Worm (Caenorhabditis elegans): ENCODE measurements around the gene K07C5.3.

K07C5.3 gene

ce11 chrV:10339200-10339599 lies 3.6 kb upstream of the K07C5.3 start, which contains the start of gene K07C5.2:
TSS of gene K07C5.2 (plus strand) at chrV:10339500.
- TF ChIP-seq ceh-16 (tag; optimal IDR thresholded peaks at IDR 0.05): no peak
- peak; percentile 4 for TF ChIP-seq pqm-1 (tag; optimal IDR thresholded peaks at IDR 0.05)
- no peak for TF ChIP-seq ztf-4 (tag; optimal IDR thresholded peaks at IDR 0.05)

ce11 chrV:10341905-10342328 lies 915 bp upstream of the K07C5.3 start, which contains the start of gene K07C5.13:
TSS of gene K07C5.13 (plus strand) at chrV:10342055.
- peak; percentile 69 for TF ChIP-seq lsy-12 (tag; optimal IDR thresholded peaks at IDR 0.05)
- TF ChIP-seq R02D3.7 (tag; optimal IDR thresholded peaks at IDR 0.05): peak; percentile 25
- TF ChIP-seq snpc-4 (tag; optimal IDR thresholded peaks at IDR 0.05): peak; percentile 23
- peak; percentile 26 for TF ChIP-seq nfya-1 (tag; optimal IDR thresholded peaks at IDR 0.05; ENCODE audit: insufficient read depth)
- TF ChIP-seq skn-1 (tag; optimal IDR thresholded peaks at IDR 0.05): peak; percentile 6
- TF ChIP-seq pha-4 (tag; optimal IDR thresholded peaks at IDR 0.05): peak; percentile 53
- peak; percentile 9 for TF ChIP-seq nhr-23 (tag; optimal IDR thresholded peaks at IDR 0.05)
- TF ChIP-seq hmg-11 (tag; optimal IDR thresholded peaks at IDR 0.05): peak; percentile 2
- TF ChIP-seq lin-15B (tag; optimal IDR thresholded peaks at IDR 0.05): peak; percentile 75
- peak; percentile 51 for TF ChIP-seq tbx-2 (tag; optimal IDR thresholded peaks at IDR 0.05)
- peak; percentile 42 for TF ChIP-seq elt-2 (tag; optimal IDR thresholded peaks at IDR 0.05)
- TF ChIP-seq nhr-43 (tag; optimal IDR thresholded peaks at IDR 0.05; ENCODE audit: poor library complexity, severe bottlenecking): peak; percentile 46

- TF ChIP-seq nhr-67 (tag; optimal IDR thresholded peaks at IDR 0.05) (no peak), unc-62 (GFP tag; optimal IDR thresholded peaks at IDR 0.05) (no peak), jun-1 (tag; optimal IDR thresholded peaks at IDR 0.05) (no peak), nhr-12 (tag; optimal IDR thresholded peaks at IDR 0.05) (no peak), pha-4 (tag; optimal IDR thresholded peaks at IDR 0.05) (no peak), fkh-10 (GFP tag; optimal IDR thresholded peaks at IDR 0.05) (no peak), lin-15B (tag; optimal IDR thresholded peaks at IDR 0.05) (no peak)
Measured at ce11 chrV:10350054-10350453, 7.2 kb downstream of the K07C5.3 start, which contains the start of gene K07C5.9. TSS of gene K07C5.9 (minus strand) at chrV:10350154.

DNA sequence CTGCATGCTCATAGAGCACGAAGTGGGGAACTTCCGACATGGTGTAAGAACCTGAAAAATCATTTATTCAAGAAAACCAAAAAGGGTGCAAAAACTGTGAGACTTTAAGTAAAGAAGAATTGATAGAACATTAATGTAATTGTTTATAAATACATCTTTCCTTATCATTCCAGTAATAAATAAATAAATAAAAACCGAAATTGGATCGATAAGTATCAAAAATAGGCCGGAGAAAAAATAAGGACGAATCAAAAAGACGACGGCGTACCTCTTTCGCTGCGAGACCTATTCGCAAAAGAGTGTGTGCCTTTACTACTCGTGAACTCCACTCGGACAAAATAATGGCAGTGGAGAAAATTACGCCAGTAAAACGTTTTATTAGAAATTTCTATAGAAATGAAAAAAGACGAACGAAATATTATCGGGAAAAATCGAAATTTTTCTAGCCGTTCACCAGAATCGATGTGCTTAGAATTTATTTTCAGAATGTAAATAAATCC lies 10.1 kb downstream of the K07C5.3 start, which contains the start of gene nol-56:
TSS of gene nol-56 (minus strand) at position 51 of the 500 bp plus-strand sequence.
- TF ChIP-seq lin-39 (tag; optimal IDR thresholded peaks at IDR 0.05) (peak; percentile 86), nhr-23 (tag; optimal IDR thresholded peaks at IDR 0.05) (peak; percentile 93), nhr-28 (tag; optimal IDR thresholded peaks at IDR 0.05) (no peak), jun-1 (tag; optimal IDR thresholded peaks at IDR 0.05) (peak; percentile 16), egl-5 (tag; optimal IDR thresholded peaks at IDR 0.05) (peak; percentile 81), zag-1 (tag; optimal IDR thresholded peaks at IDR 0.05) (no peak), hmg-11 (tag; optimal IDR thresholded peaks at IDR 0.05) (peak; percentile 80), ama-1 (optimal IDR thresholded peaks at IDR 0.05) (peak; percentile 37), pha-4 (tag; optimal IDR thresholded peaks at IDR 0.05) (peak; percentile 93), tbx-2 (tag; optimal IDR thresholded peaks at IDR 0.05) (no peak), nhr-43 (tag; optimal IDR thresholded peaks at IDR 0.05; ENCODE audit: poor library complexity, severe bottlenecking) (peak; percentile 77), skn-1 (tag; optimal IDR thresholded peaks at IDR 0.05) (peak; percentile 14), nfya-1 (tag; optimal IDR thresholded peaks at IDR 0.05; ENCODE audit: insufficient read depth) (peak; percentile 90), nhr-67 (tag; optimal IDR thresholded peaks at IDR 0.05) (no peak), nhr-25 (tag; optimal IDR thresholded peaks at IDR 0.05) (peak; percentile 70), lsy-12 (tag; optimal IDR thresholded peaks at IDR 0.05) (peak; percentile 66), elt-2 (tag; optimal IDR thresholded peaks at IDR 0.05) (peak; percentile 58), ztf-4 (tag; optimal IDR thresholded peaks at IDR 0.05) (peak; percentile 5), snpc-4 (tag; optimal IDR thresholded peaks at IDR 0.05) (peak; percentile 80), fkh-10 (GFP tag; optimal IDR thresholded peaks at IDR 0.05) (peak; percentile 43), lin-15B (tag; optimal IDR thresholded peaks at IDR 0.05) (peak; percentile 93), ceh-9 (tag; optimal IDR thresholded peaks at IDR 0.05) (no peak), ceh-82 (tag; optimal IDR thresholded peaks at IDR 0.05) (no peak), R02D3.7 (tag; optimal IDR thresholded peaks at IDR 0.05) (peak; percentile 4), pqm-1 (tag; optimal IDR thresholded peaks at IDR 0.05) (peak; percentile 34), mdl-1 (tag; optimal IDR thresholded peaks at IDR 0.05) (no peak), ceh-28 (tag; optimal IDR thresholded peaks at IDR 0.05) (peak; percentile 61)

ce11 chrV:10355773-10356335 lies 13.0 kb downstream of the K07C5.3 start, which contains the start of gene sluh-7:
TSS of gene sluh-7 (minus strand) at chrV:10355823.
- TF ChIP-seq lin-39 (tag; optimal IDR thresholded peaks at IDR 0.05) (no peak), nhr-76 (tag; optimal IDR thresholded peaks at IDR 0.05) (no peak), zag-1 (tag; optimal IDR thresholded peaks at IDR 0.05) (no peak), fos-1 (tag; optimal IDR thresholded peaks at IDR 0.05) (no peak), nhr-77 (tag; optimal IDR thresholded peaks at IDR 0.05) (no peak), ztf-11 (tag; optimal IDR thresholded peaks at IDR 0.05) (no peak), jun-1 (tag; optimal IDR thresholded peaks at IDR 0.05) (no peak), ZK546.5 (tag; optimal IDR thresholded peaks at IDR 0.05) (no peak), egl-27 (tag; optimal IDR thresholded peaks at IDR 0.05) (no peak), nfya-1 (tag; optimal IDR thresholded peaks at IDR 0.05; ENCODE audit: insufficient read depth) (peak; percentile 80), nhr-25 (tag; optimal IDR thresholded peaks at IDR 0.05) (peak; percentile 57), R02D3.7 (tag; optimal IDR thresholded peaks at IDR 0.05) (peak; percentile 24), daf-12 (tag; optimal IDR thresholded peaks at IDR 0.05) (no peak), ztf-4 (tag; optimal IDR thresholded peaks at IDR 0.05) (no peak), lsy-12 (tag; optimal IDR thresholded peaks at IDR 0.05) (peak; percentile 54), eor-1 (tag; optimal IDR thresholded peaks at IDR 0.05) (no peak), egl-5 (tag; optimal IDR thresholded peaks at IDR 0.05) (no peak), aly-2 (tag; optimal IDR thresholded peaks at IDR 0.05) (no peak), sea-2 (GFP tag; optimal IDR thresholded peaks at IDR 0.05) (no peak), snpc-4 (tag; optimal IDR thresholded peaks at IDR 0.05) (peak; percentile 81), nhr-67 (tag; optimal IDR thresholded peaks at IDR 0.05) (no peak), fkh-10 (GFP tag; optimal IDR thresholded peaks at IDR 0.05) (no peak), mdl-1 (tag; optimal IDR thresholded peaks at IDR 0.05) (no peak)
